Worm (Caenorhabditis elegans) whole organism, L4 larva: ENCODE data around the gene T28C12.6.

Experiments
- R02D3.7 ChIP-seq: fragments of 150-350 bp; sonication (generic microtip); optimal IDR thresholded peaks from 3 replicates; lab custom pipeline; 2014; ENCODE audit warnings: missing biosample characterization, missing genetic modification characterization
- ceh-28 ChIP-seq: fragments of 150-350 bp; optimal IDR thresholded peaks from 2 replicates; lab custom pipeline; 2014; ENCODE audit warnings: missing biosample characterization, missing genetic modification reagents, missing genetic modification characterization
- hlh-30 ChIP-seq: sonication (generic microtip); optimal IDR thresholded peaks from 2 replicates; lab custom pipeline; 2017; ENCODE audit warnings: antibody characterized with exemption, mild to moderate bottlenecking, missing genetic modification characterization, missing compliant biosample characterization; ENCODE audit not compliant: insufficient read depth
- nhr-6 ChIP-seq: fragments of 150-350 bp; optimal IDR thresholded peaks from 2 replicates; lab custom pipeline; 2014; ENCODE audit warnings: missing biosample characterization, missing genetic modification characterization
- nhr-76 ChIP-seq: fragments of 150-350 bp; optimal IDR thresholded peaks from 2 replicates; lab custom pipeline; 2014; ENCODE audit warnings: missing biosample characterization, missing genetic modification characterization
- unc-62 ChIP-seq, 3 experiments: fragments of 150-350 bp in 1 of 3; sonication (generic microtip); optimal IDR thresholded peaks in 2 of 3; peaks in 1 of 3; 1 replicate in 1 of 3; 2 replicates in 2 of 3; lab custom pipeline; 2014 to 2017; ENCODE audit warnings: missing biosample characterization in 3 of 3, missing genetic modification characterization in 3 of 3, missing genetic modification reagents in 3 of 3, missing genotype in 1 of 3

DNA sequence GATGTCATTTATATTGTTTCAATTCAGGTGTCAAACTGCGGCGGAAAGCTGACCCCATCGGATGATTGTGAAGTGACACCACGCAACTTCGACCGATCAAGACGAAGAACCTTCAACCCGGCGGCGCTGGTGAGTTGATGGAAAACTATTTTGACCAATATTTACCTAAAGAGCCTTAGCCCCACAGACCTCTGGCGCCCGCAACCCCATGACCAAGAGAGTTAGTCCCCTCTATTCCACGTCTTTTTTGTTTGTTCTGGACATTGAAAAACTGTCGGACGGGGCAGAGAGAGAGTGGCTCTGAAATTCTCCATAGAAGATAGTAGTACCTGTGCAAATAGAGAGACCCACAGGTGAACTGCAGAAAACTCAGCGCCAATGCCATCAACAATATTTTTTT lies 22.8 kb upstream of the T28C12.6 start:
- peak in 1 of 2 experiments; percentile 20 for TF ChIP-seq unc-62 (GFP tag; optimal IDR thresholded peaks at IDR 0.05 in 1 of 2; lab: Kevin White, UChicago)
- TF ChIP-seq unc-62 (tag; optimal IDR thresholded peaks at IDR 0.05; lab: Kevin White, UChicago), result no peak
- TF ChIP-seq R02D3.7 (tag; lab: Kevin White, UChicago), result no peak
- TF ChIP-seq nhr-6, result no peak
- no peak for TF ChIP-seq nhr-76
- TF ChIP-seq hlh-30 (tag; lab: Kevin White, UChicago), result no peak
- no peak for TF ChIP-seq ceh-28 (tag; lab: Kevin White, UChicago)
